Worm (Caenorhabditis elegans): ENCODE measurements around the gene F35C11.6.
"Not testable (repeated sequence)": the region's sequence is repeated elsewhere in the genome, so short reads cannot be mapped to it uniquely, and the experiment has no call there.

Gene F35C11.6

DNA sequence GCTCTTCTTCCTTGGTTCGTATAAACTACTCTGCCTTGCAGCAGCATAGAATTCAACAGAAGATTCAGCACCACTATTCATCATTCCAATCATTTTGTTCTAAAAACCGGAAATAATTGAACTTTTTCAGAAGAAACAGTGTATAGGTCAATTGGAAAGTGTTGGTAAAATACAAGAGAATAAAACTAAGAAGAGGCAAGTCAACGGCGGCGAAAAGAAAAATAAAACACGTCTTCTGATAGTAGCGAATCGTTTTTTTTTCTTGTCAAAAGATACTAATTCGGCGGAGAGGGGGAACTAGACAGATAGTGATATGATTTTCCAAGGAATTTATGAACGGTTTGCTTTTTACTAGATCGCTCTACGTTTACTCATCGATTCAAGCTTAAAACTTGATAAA, at the start of gene F35C11.6:
TSS of gene F35C11.6 (minus strand) at position 101 of the 400 bp plus-strand sequence.
- no peak for TF ChIP-seq lsy-2 (tag; optimal IDR thresholded peaks at IDR 0.05)
- TF ChIP-seq T26A8.4 (GFP tag; IDR thresholded peaks at IDR 0.05), result no peak
- TF ChIP-seq lin-15B (tag; optimal IDR thresholded peaks at IDR 0.05), result no peak
- TF ChIP-seq arid-1 (GFP tag; conservative IDR thresholded peaks at IDR 0.05), result no peak
- no peak for TF ChIP-seq nhr-28 (tag; optimal IDR thresholded peaks at IDR 0.05)
- no peak for TF ChIP-seq dmd-8 (GFP tag; IDR thresholded peaks at IDR 0.05)
- no peak for TF ChIP-seq hlh-11 (tag; optimal IDR thresholded peaks at IDR 0.05)
- TF ChIP-seq R02D3.7 (tag; optimal IDR thresholded peaks at IDR 0.05), result no peak
- TF ChIP-seq dmd-6 (GFP tag; IDR thresholded peaks at IDR 0.05), result no peak
- TF ChIP-seq D1046.2 (GFP tag; IDR thresholded peaks at IDR 0.05), result no peak
- TF ChIP-seq Y75B8A.6 (GFP tag; IDR thresholded peaks at IDR 0.05), result no peak
- no peak for TF ChIP-seq ceh-32 (tag; optimal IDR thresholded peaks at IDR 0.05; ENCODE audit: poor library complexity)
- no peak for TF ChIP-seq hlh-30 (tag; optimal IDR thresholded peaks at IDR 0.05; ENCODE audit: insufficient read depth)
- no peak for TF ChIP-seq mxl-3 (GFP tag; optimal IDR thresholded peaks at IDR 0.05)

DNA sequence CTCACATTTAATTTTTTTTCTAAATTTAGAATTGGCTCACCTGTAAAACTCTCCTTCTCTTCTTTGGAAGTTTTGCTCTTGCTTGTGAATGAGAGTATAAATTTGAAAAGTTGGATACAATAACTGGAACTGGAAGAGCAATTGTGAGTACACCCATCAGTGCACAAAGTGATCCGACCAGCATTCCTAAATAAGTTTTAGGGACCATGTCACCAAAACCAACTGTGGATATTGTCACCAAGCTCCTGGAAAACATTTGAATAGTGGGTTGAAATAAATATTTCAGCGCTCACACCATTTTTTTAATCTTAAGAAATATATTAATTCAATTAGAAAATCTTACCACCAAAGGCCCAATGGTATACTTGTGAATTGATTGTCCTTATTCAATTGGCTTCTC, 49.4 kb upstream of the F35C11.6 start:
- peak in 1 of 2 experiments; percentile 79 for TF ChIP-seq unc-62 (GFP tag; optimal IDR thresholded peaks at IDR 0.05 in 1 of 2)
- no peak for TF ChIP-seq unc-62 (tag; optimal IDR thresholded peaks at IDR 0.05)
- TF ChIP-seq aha-1 (tag), result peak; percentile 97
- no peak for TF ChIP-seq rbr-2 (tag; optimal IDR thresholded peaks at IDR 0.05)

DNA sequence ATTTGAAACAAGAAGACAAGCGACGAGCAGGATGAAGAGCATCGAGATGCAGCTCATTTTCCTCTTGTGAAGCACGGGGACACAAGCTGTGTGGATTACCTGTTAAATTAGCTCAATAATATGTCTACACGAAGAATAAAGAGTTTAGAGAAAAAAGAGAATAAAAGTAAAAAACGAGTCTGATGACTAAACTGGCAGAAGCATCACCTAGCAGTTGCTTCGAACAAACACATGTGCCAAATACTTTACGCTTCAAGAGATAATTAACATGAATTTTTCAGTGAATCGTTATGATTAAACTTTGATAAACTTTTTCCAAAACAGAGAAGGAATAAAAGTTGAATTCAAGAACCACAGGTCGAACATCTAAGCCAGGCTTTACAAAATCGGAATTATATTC, 36.4 kb upstream of the F35C11.6 start, which contains the start of gene nlp-55:
TSS of gene nlp-55 (minus strand) at position 101 of the 400 bp plus-strand sequence.
- TF ChIP-seq ZK337.2 (GFP tag; IDR thresholded peaks at IDR 0.05) (no peak), D1046.2 (GFP tag; IDR thresholded peaks at IDR 0.05) (no peak), spr-3 (GFP tag; optimal IDR thresholded peaks at IDR 0.05) (no peak), attf-4 (tag; optimal IDR thresholded peaks at IDR 0.05) (no peak)

DNA sequence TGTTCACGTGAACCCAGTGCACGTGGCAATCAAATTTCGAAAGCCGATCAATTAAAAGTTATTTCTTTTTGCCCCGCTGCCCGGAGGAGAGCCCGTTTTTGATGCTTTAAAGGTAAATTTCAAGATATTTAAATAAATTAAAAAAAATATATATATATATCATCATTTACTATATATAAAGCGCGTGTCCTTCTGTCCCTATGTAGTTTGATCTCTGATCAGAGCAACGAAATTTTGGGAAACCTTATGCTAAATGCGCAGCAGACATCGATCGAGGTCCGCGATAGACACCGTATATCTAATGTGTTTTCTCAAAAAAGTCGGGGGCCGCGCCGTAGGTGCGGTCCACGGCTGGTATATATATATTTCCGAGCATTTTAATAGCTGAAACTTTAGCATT, 26.9 kb upstream of the F35C11.6 start:
- TF ChIP-seq lsy-2 (tag; optimal IDR thresholded peaks at IDR 0.05), result peak in 1 of 2 experiments; percentile 16
- TF ChIP-seq daf-16 (GFP tag; optimal IDR thresholded peaks at IDR 0.05), result peak in 1 of 2 experiments; percentile 18
- not testable (repeated sequence) for TF ChIP-seq daf-16 (tag; optimal IDR thresholded peaks at IDR 0.05)

DNA sequence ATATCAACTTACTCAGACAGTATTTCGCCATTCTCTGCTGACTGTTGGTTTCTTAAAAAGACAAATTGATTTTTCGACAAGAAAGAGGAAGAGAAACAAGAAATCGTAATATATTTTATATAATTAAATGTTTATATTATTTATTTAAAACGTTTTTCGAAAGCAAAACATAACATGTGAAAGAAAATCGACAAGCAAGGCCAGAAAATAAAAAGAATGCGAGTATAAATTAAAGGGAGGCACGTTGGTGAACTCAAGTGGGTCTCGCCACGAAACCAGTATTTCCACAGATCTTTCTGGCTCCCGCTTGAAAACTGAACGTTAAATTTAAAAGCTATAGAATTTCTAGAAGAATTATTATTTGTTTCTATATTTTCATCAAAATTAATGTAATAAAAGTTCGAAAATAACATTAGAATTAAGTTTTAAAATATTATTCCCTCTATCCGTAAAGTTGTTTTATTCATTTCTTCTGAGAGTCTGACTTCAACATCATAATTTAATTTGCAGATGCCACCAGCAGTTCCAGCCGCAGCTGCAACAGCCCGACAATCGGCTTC, 24.3 kb upstream of the F35C11.6 start, which contains the start of the genes nst-1 and cct-4:
TSS of gene nst-1 (minus strand) at position 51 of the 560 bp plus-strand sequence.
TSS of gene cct-4 (plus strand) at position 510 of the 560 bp plus-strand sequence.
- TF ChIP-seq unc-62 (GFP tag; optimal IDR thresholded peaks at IDR 0.05 in 1 of 2) (peak in 1 of 2 experiments; percentile 50), unc-62 (tag; optimal IDR thresholded peaks at IDR 0.05) (no peak), ceh-32 (tag; optimal IDR thresholded peaks at IDR 0.05; ENCODE audit: poor library complexity) (no peak), mep-1 (tag; optimal IDR thresholded peaks at IDR 0.05) (peak; percentile 35), mes-2 (tag; optimal IDR thresholded peaks at IDR 0.05; ENCODE audit: poor library complexity, severe bottlenecking) (peak; percentile 49), dve-1 (tag; optimal IDR thresholded peaks at IDR 0.05; ENCODE audit: insufficient read depth) (peak; percentile 13), lsy-2 (tag; optimal IDR thresholded peaks at IDR 0.05) (peak in 1 of 2 experiments; percentile 62), nhr-6 (tag; optimal IDR thresholded peaks at IDR 0.05) (no peak), aha-1 (tag) (peak; percentile 37), lin-1 (GFP tag; IDR thresholded peaks at IDR 0.05) (no peak), dpl-1 (GFP tag; optimal IDR thresholded peaks at IDR 0.05) (peak; percentile 51)

DNA sequence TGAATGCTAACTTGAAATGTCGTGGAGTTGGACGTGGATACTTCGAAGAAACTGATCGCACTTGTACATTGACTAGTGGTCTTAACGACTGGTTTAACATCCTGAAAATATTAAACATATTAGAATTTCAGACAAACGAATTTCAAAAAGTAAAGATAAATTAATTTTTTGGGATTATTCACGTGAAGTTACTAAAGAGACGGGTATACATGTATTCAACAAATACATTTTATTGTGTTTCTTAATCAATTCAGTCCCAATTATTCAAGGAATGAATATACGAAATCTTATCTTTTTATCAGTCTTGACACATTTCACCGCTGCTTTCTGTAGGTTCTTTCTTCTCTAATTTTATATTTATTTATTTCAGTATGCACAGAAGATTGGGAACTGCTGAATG, 19.5 kb upstream of the F35C11.6 start, which contains the start of the genes mrpl-10 and clec-142:
TSS of gene mrpl-10 (minus strand) at position 101 of the 400 bp plus-strand sequence.
TSS of gene clec-142 (plus strand) at position 264 of the 400 bp plus-strand sequence.
- no peak for TF ChIP-seq ZK337.2 (GFP tag; IDR thresholded peaks at IDR 0.05)
- TF ChIP-seq ceh-82 (tag; optimal IDR thresholded peaks at IDR 0.05), result no peak
- no peak for TF ChIP-seq daf-8 (GFP tag; IDR thresholded peaks at IDR 0.05)
- no peak for TF ChIP-seq madf-9 (GFP tag; conservative IDR thresholded peaks at IDR 0.05)
- TF ChIP-seq F10B5.3 (tag; optimal IDR thresholded peaks at IDR 0.05), result no peak
- no peak for TF ChIP-seq nhr-11 (tag; optimal IDR thresholded peaks at IDR 0.05)
- no peak for TF ChIP-seq mdt-29 (GFP tag; IDR thresholded peaks at IDR 0.05)
- TF ChIP-seq attf-4 (tag; optimal IDR thresholded peaks at IDR 0.05), result no peak
- TF ChIP-seq lin-39 (tag; optimal IDR thresholded peaks at IDR 0.05), result no peak
- TF ChIP-seq Y48G9A.11 (GFP tag; IDR thresholded peaks at IDR 0.05), result no peak
- TF ChIP-seq unc-39 (tag; optimal IDR thresholded peaks at IDR 0.05), result no peak
- no peak for TF ChIP-seq ceh-20 (GFP tag; IDR thresholded peaks at IDR 0.05)
- no peak for TF ChIP-seq rbr-2 (tag; optimal IDR thresholded peaks at IDR 0.05)
- no peak for TF ChIP-seq nhr-28 (tag; optimal IDR thresholded peaks at IDR 0.05)
- TF ChIP-seq ceh-32 (tag; optimal IDR thresholded peaks at IDR 0.05; ENCODE audit: poor library complexity), result no peak
- no peak for TF ChIP-seq sdz-12 (GFP tag; optimal IDR thresholded peaks at IDR 0.05)
- no peak for TF ChIP-seq ctbp-1 (GFP tag; IDR thresholded peaks at IDR 0.05)
